Worm (Caenorhabditis elegans) whole organism, late embryonic: ENCODE measurements around the gene ceh-54.

ENCODE experiments used
- C08G9.2 ChIP-seq: sonication (generic microtip); optimal IDR thresholded peaks from 2 replicates; lab custom pipeline; 2016; ENCODE audit warnings: mild to moderate bottlenecking, missing genetic modification characterization, moderate library complexity, missing compliant biosample characterization
- C38D4.7 ChIP-seq: fragments of 200-800 bp; sonication (Bioruptor generic); optimal IDR thresholded peaks from 2 replicates; lab custom pipeline; 2018; ENCODE audit warnings: mild to moderate bottlenecking, missing genetic modification characterization, moderate library complexity, missing compliant biosample characterization
- F13H6.1 ChIP-seq: sonication (generic microtip); optimal IDR thresholded peaks from 2 replicates; lab custom pipeline; 2016; ENCODE audit warnings: missing genetic modification characterization, missing compliant biosample characterization
- K09A11.1 ChIP-seq: sonication (generic microtip); optimal IDR thresholded peaks from 2 replicates; lab custom pipeline; 2017; ENCODE audit warnings: antibody characterized with exemption, mild to moderate bottlenecking, missing genetic modification characterization, missing compliant biosample characterization; ENCODE audit not compliant: insufficient read depth
- T23F11.4 ChIP-seq: fragments of 200-800 bp; sonication (Bioruptor generic); optimal IDR thresholded peaks from 2 replicates; lab custom pipeline; 2018; ENCODE audit warnings: mild to moderate bottlenecking, missing genetic modification characterization, missing compliant biosample characterization
- Y22D7AL.16 ChIP-seq: sonication (generic microtip); optimal IDR thresholded peaks from 2 replicates; lab custom pipeline; 2016; ENCODE audit warnings: missing genetic modification characterization, missing compliant biosample characterization
- ama-1 ChIP-seq: fragments of 150-350 bp; optimal IDR thresholded peaks from 2 replicates; lab custom pipeline; 2014
- ceh-14 ChIP-seq: sonication (generic microtip); optimal IDR thresholded peaks from 2 replicates; lab custom pipeline; 2016; ENCODE audit warnings: missing genotype, missing genetic modification characterization, missing compliant biosample characterization
- ceh-19 ChIP-seq: fragments of 200-800 bp; sonication (Bioruptor generic); optimal IDR thresholded peaks from 2 replicates; lab custom pipeline; 2018; ENCODE audit warnings: mild to moderate bottlenecking, missing genetic modification characterization, missing compliant biosample characterization
- ceh-2 ChIP-seq: sonication (generic microtip); optimal IDR thresholded peaks from 2 replicates; lab custom pipeline; 2016; ENCODE audit warnings: missing genotype, missing genetic modification characterization, missing compliant biosample characterization
- ceh-22 ChIP-seq: sonication (generic microtip); optimal IDR thresholded peaks from 2 replicates; lab custom pipeline; 2017; ENCODE audit warnings: missing biosample characterization, missing genetic modification characterization
- ceh-24 ChIP-seq: sonication (generic microtip); optimal IDR thresholded peaks from 2 replicates; lab custom pipeline; 2016; ENCODE audit warnings: mild to moderate bottlenecking, missing genetic modification characterization, missing compliant biosample characterization
- ceh-34 ChIP-seq: sonication (generic microtip); optimal IDR thresholded peaks from 2 replicates; lab custom pipeline; 2016; ENCODE audit warnings: mild to moderate bottlenecking, missing genetic modification characterization, missing compliant biosample characterization
- ceh-45 ChIP-seq: fragments of 200-800 bp; sonication (Bioruptor generic); IDR thresholded peaks from 2 replicates; pipeline ENCODE4 v1.3.6; 2022; ENCODE audit warnings: missing genetic modification reagents, missing genetic modification characterization, missing compliant biosample characterization
- che-1 ChIP-seq: sonication (generic microtip); optimal IDR thresholded peaks from 2 replicates; lab custom pipeline; 2016; ENCODE audit warnings: mild to moderate bottlenecking, missing genetic modification characterization, missing compliant biosample characterization
- dve-1 ChIP-seq: sonication (generic microtip); optimal IDR thresholded peaks from 2 replicates; lab custom pipeline; 2017; ENCODE audit warnings: antibody characterized with exemption, mild to moderate bottlenecking, missing genetic modification characterization, missing compliant biosample characterization
- elt-2 ChIP-seq: sonication (generic microtip); optimal IDR thresholded peaks from 2 replicates; lab custom pipeline; 2016; ENCODE audit warnings: missing genetic modification reagents, missing genetic modification characterization, missing compliant biosample characterization
- ets-4 ChIP-seq: sonication (generic microtip); optimal IDR thresholded peaks from 2 replicates; lab custom pipeline; 2016; ENCODE audit warnings: missing genetic modification characterization, missing compliant biosample characterization
- eyg-1 ChIP-seq: sonication (generic microtip); optimal IDR thresholded peaks from 2 replicates; lab custom pipeline; 2016; ENCODE audit warnings: missing genotype, missing genetic modification characterization, missing compliant biosample characterization
- fkh-6 ChIP-seq: sonication (generic microtip); optimal IDR thresholded peaks from 2 replicates; lab custom pipeline; 2016; ENCODE audit warnings: missing genetic modification characterization, missing compliant biosample characterization
- hlh-13 ChIP-seq: fragments of 200-800 bp; sonication (Bioruptor generic); optimal IDR thresholded peaks from 2 replicates; lab custom pipeline; 2018; ENCODE audit warnings: mild to moderate bottlenecking, missing genetic modification characterization, missing compliant biosample characterization
- hlh-15 ChIP-seq: sonication (generic microtip); optimal IDR thresholded peaks from 2 replicates; lab custom pipeline; 2016; ENCODE audit warnings: missing genetic modification characterization, missing compliant biosample characterization
- hlh-30 ChIP-seq: sonication (generic microtip); optimal IDR thresholded peaks from 2 replicates; lab custom pipeline; 2017; ENCODE audit warnings: antibody characterized with exemption, missing genetic modification characterization, missing compliant biosample characterization; ENCODE audit not compliant: insufficient read depth
- hlh-6 ChIP-seq: sonication (generic microtip); optimal IDR thresholded peaks from 2 replicates; lab custom pipeline; 2016; ENCODE audit warnings: missing genotype, missing genetic modification characterization, missing compliant biosample characterization
- lim-6 ChIP-seq: sonication (generic microtip); optimal IDR thresholded peaks from 2 replicates; lab custom pipeline; 2016; ENCODE audit warnings: missing genetic modification characterization, missing compliant biosample characterization
- mec-3 ChIP-seq: sonication (generic microtip); optimal IDR thresholded peaks from 2 replicates; lab custom pipeline; 2016; ENCODE audit warnings: borderline replicate concordance, missing genetic modification characterization, missing compliant biosample characterization
- nhr-11 ChIP-seq: fragments of 150-350 bp; optimal IDR thresholded peaks from 2 replicates; lab custom pipeline; 2014; ENCODE audit warnings: missing biosample characterization, missing genetic modification characterization
- nhr-232 ChIP-seq: sonication (generic microtip); optimal IDR thresholded peaks from 2 replicates; lab custom pipeline; 2016; ENCODE audit warnings: missing genetic modification characterization, missing compliant biosample characterization
- npax-4 ChIP-seq: sonication (generic microtip); optimal IDR thresholded peaks from 2 replicates; lab custom pipeline; 2016; ENCODE audit warnings: missing genetic modification characterization, missing compliant biosample characterization
- odd-2 ChIP-seq: sonication (generic microtip); optimal IDR thresholded peaks from 2 replicates; lab custom pipeline; 2017; ENCODE audit warnings: antibody characterized with exemption, mild to moderate bottlenecking, missing genetic modification characterization, missing compliant biosample characterization
- pag-3 ChIP-seq: sonication (generic microtip); optimal IDR thresholded peaks from 2 replicates; lab custom pipeline; 2016; ENCODE audit warnings: missing compliant biosample characterization, missing genetic modification characterization, borderline replicate concordance
- pat-9 ChIP-seq: fragments of 200-800 bp; sonication (Bioruptor generic); optimal IDR thresholded peaks from 2 replicates; lab custom pipeline; 2018; ENCODE audit warnings: mild to moderate bottlenecking, missing genetic modification characterization, moderate library complexity, missing compliant biosample characterization
- pha-2 ChIP-seq: sonication (generic microtip); optimal IDR thresholded peaks from 2 replicates; lab custom pipeline; 2017; ENCODE audit warnings: mild to moderate bottlenecking, missing genetic modification characterization, missing compliant biosample characterization
- pqm-1 ChIP-seq: sonication (generic microtip); optimal IDR thresholded peaks from 2 replicates; lab custom pipeline; 2016; ENCODE audit warnings: missing genetic modification characterization, missing compliant biosample characterization
- ref-2 ChIP-seq: sonication (generic microtip); optimal IDR thresholded peaks from 2 replicates; lab custom pipeline; 2016; ENCODE audit warnings: missing genetic modification characterization, missing compliant biosample characterization
- rnt-1 ChIP-seq: sonication (generic microtip); optimal IDR thresholded peaks from 2 replicates; lab custom pipeline; 2016; ENCODE audit warnings: missing genetic modification characterization, missing compliant biosample characterization
- sox-2 ChIP-seq: fragments of 200-800 bp; sonication (Bioruptor generic); IDR thresholded peaks from 2 replicates; pipeline ENCODE4 v1.3.6; 2022; ENCODE audit warnings: missing genetic modification reagents, missing genetic modification characterization, missing compliant biosample characterization
- ttx-3 ChIP-seq: sonication (generic microtip); optimal IDR thresholded peaks from 2 replicates; lab custom pipeline; 2016; ENCODE audit warnings: missing genetic modification reagents, missing genetic modification characterization, missing compliant biosample characterization
- unc-86 ChIP-seq: sonication (generic microtip); optimal IDR thresholded peaks from 2 replicates; lab custom pipeline; 2016; ENCODE audit warnings: missing genetic modification characterization, missing compliant biosample characterization
- zip-5 ChIP-seq: sonication (generic microtip); optimal IDR thresholded peaks from 2 replicates; lab custom pipeline; 2016; ENCODE audit warnings: missing genetic modification characterization, missing compliant biosample characterization
- ztf-16 ChIP-seq: sonication (generic microtip); optimal IDR thresholded peaks from 2 replicates; lab custom pipeline; 2017; ENCODE audit warnings: missing genetic modification characterization, missing compliant biosample characterization

ceh-54 gene

ce11 chrX:6205325-6205724, 11.3 kb upstream of the ceh-54 start:
- TF ChIP-seq hlh-15 (tag; lab: Kevin White, UChicago) (no peak), T23F11.4 (GFP tag; lab: Kevin White, UChicago) (no peak), mec-3 (no peak), odd-2 (no peak), ceh-45 (GFP tag; lab: Robert Waterston, UW) (no peak), che-1 (tag; lab: Kevin White, UChicago) (no peak), zip-5 (tag; lab: Kevin White, UChicago) (no peak), hlh-13 (GFP tag; lab: Kevin White, UChicago) (no peak), nhr-232 (tag; lab: Kevin White, UChicago) (no peak), ztf-16 (tag; lab: Kevin White, UChicago) (no peak), ceh-34 (tag; lab: Kevin White, UChicago) (no peak), rnt-1 (no peak)

ce11 chrX:6204696-6205232, 10.7 kb upstream of the ceh-54 start, which contains the start of gene bca-1:
bca-1 (minus strand) TSS chrX:6204746.
- TF ChIP-seq rnt-1 (no peak), ref-2 (tag; lab: Kevin White, UChicago) (no peak), odd-2 (no peak), ceh-19 (GFP tag; lab: Kevin White, UChicago) (no peak), hlh-6 (tag; lab: Kevin White, UChicago) (no peak), pag-3 (no peak), npax-4 (no peak), ama-1 (lab: Kevin White, UChicago) (no peak), elt-2 (tag; lab: Kevin White, UChicago) (no peak), pqm-1 (tag; lab: Kevin White, UChicago) (no peak)
- TF ChIP-seq, all 69 proteins: peak for 0

- TF ChIP-seq hlh-30 (tag; lab: Kevin White, UChicago), result no peak
- no peak for TF ChIP-seq ceh-14 (tag; lab: Kevin White, UChicago)
- no peak for TF ChIP-seq ets-4 (tag; lab: Kevin White, UChicago)
- no peak for TF ChIP-seq K09A11.1 (tag; lab: Kevin White, UChicago)
- TF ChIP-seq dve-1 (tag; lab: Kevin White, UChicago), result no peak
- no peak for TF ChIP-seq F13H6.1
- no peak for TF ChIP-seq nhr-11
- TF ChIP-seq Y22D7AL.16, result no peak
- TF ChIP-seq hlh-13 (GFP tag; lab: Kevin White, UChicago), result no peak
- no peak for TF ChIP-seq ceh-24 (tag; lab: Kevin White, UChicago)
Measured at ce11 chrX:6203315-6203714, 9.3 kb upstream of the ceh-54 start.

ce11 chrX:6202809-6203208, 8.8 kb upstream of the ceh-54 start:
- no peak for TF ChIP-seq hlh-30 (tag; lab: Kevin White, UChicago)

- TF ChIP-seq dve-1 (tag; lab: Kevin White, UChicago) (no peak), ceh-24 (tag; lab: Kevin White, UChicago) (no peak), nhr-11 (no peak), C38D4.7 (GFP tag; lab: Kevin White, UChicago) (no peak), ceh-14 (tag; lab: Kevin White, UChicago) (no peak), sox-2 (GFP tag; lab: Robert Waterston, UW) (no peak), hlh-30 (tag; lab: Kevin White, UChicago) (no peak), rnt-1 (no peak), odd-2 (no peak), eyg-1 (tag; lab: Kevin White, UChicago) (no peak), C08G9.2 (tag; lab: Kevin White, UChicago) (no peak), pat-9 (no peak), fkh-6 (no peak), pha-2 (no peak), ceh-22 (tag; lab: Kevin White, UChicago) (no peak), pqm-1 (tag; lab: Kevin White, UChicago) (no peak), ttx-3 (tag; lab: Kevin White, UChicago) (no peak), unc-86 (tag; lab: Kevin White, UChicago) (no peak), lim-6 (no peak), ceh-2 (tag; lab: Kevin White, UChicago) (no peak)
Measured at ce11 chrX:6201542-6201941, 7.5 kb upstream of the ceh-54 start.
